Fruit fly (Drosophila melanogaster): ENCODE data around the gene wrm1.

- TF ChIP-seq jim (GFP tag; optimal IDR thresholded peaks at IDR 0.05): no peak
- TF ChIP-seq Jra (GFP tag; optimal IDR thresholded peaks at IDR 0.05): no peak
- no peak for TF ChIP-seq sv (GFP tag; optimal IDR thresholded peaks at IDR 0.05)
- no peak for TF ChIP-seq pan (optimal IDR thresholded peaks at IDR 0.05)
- no peak for TF ChIP-seq Myc (optimal IDR thresholded peaks at IDR 0.05)
These were observed 4.3 kb upstream of the wrm1 start, which contains the start of the genes lark and eco for dm6 chr3L:7339216-7339742.

Measured in whole organism, wandering third instar larva.